Fruit fly (Drosophila melanogaster): ENCODE measurements around the gene Or65c.

DNA sequence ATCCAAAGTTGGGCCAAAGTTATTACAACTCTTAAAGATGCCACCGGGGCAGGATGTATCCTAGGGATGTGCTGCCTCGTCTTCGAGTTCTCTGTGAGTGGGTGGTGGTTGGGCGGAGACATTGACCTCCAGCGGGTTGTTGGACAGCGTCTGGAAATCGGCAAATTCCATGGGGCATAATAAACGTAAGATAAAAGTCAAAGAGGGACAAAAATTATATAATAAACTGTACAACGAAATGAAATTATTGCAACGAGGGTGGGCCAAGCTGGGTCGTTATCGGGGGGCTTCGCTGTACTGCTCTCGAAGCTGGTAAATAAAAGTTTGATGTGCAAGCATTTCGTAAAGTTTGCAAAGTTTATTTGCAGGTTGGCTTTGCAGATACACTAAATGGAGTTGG is 21.0 kb downstream of the Or65c start:
- no peak for TF ChIP-seq CTCF (optimal IDR thresholded peaks at IDR 0.05)
- TF ChIP-seq CG8478 (optimal IDR thresholded peaks at IDR 0.05): no peak
